Fruit fly (Drosophila melanogaster): ENCODE measurements around the gene CG32110.

The CG32110 gene

DNA sequence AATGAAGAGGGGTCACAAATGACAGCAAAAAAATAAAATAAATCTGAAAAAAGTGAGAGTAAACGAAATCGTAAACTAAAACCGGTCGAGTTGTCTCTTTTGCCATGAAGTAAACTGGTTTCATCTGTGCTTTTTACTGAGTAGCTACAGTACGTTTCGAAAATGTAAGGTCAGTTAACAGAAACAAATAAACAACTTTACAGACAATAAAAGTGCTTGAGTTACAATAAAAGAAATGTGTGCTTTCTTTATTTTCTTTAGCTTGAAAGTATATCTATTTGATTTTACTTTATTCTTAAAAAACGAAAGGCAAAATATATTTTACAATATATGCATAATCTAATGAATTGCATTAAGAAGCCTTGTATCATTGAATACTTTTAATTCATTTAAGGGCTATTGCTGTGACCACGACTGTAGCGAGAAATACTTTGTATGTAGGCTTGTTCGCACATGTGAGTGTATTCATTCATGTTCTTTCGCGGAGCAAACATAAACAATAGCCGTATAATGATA is 15.5 kb upstream of the CG32110 start (continued):
- TF ChIP-seq ttk (GFP tag; IDR thresholded peaks at IDR 0.05) (no peak), CG31365 (tag; optimal IDR thresholded peaks at IDR 0.05) (no peak), ERR (GFP tag; optimal IDR thresholded peaks at IDR 0.05) (no peak), Dp (GFP tag; optimal IDR thresholded peaks at IDR 0.05) (no peak), gsb-n (tag; optimal IDR thresholded peaks at IDR 0.05) (peak; percentile 40), CG12104 (GFP tag; optimal IDR thresholded peaks at IDR 0.05) (peak; percentile 17), hth (optimal IDR thresholded peaks at IDR 0.05) (no peak), ro (GFP tag; IDR thresholded peaks at IDR 0.05) (no peak), kay (GFP tag; optimal IDR thresholded peaks at IDR 0.05) (peak; percentile 8), emc (GFP tag; optimal IDR thresholded peaks at IDR 0.05) (no peak), Sry-δ (GFP tag; optimal IDR thresholded peaks at IDR 0.05) (no peak), Sox100B (GFP tag; optimal IDR thresholded peaks at IDR 0.05) (peak; percentile 74), unc-4 (GFP tag; IDR thresholded peaks at IDR 0.05; ENCODE audit: partially characterized antibody) (no peak), br (optimal IDR thresholded peaks at IDR 0.05) (no peak), Nf-YC (tag; optimal IDR thresholded peaks at IDR 0.05) (peak; percentile 63), C15 (GFP tag; IDR thresholded peaks at IDR 0.05) (no peak), bsh (GFP tag; optimal IDR thresholded peaks at IDR 0.05) (peak; percentile 58 to 69), Fer1 (GFP tag; optimal IDR thresholded peaks at IDR 0.05) (peak; percentile 74), HLH54F (GFP tag; optimal IDR thresholded peaks at IDR 0.05) (peak; percentile 30), phol (tag; optimal IDR thresholded peaks at IDR 0.05) (peak; percentile 72), NFAT (GFP tag; IDR thresholded peaks at IDR 0.05) (no peak), CG1647 (GFP tag; optimal IDR thresholded peaks at IDR 0.05) (no peak), cg (GFP tag; optimal IDR thresholded peaks at IDR 0.05) (no peak), Ets65A (GFP tag) (no peak), wor (GFP tag; IDR thresholded peaks at IDR 0.05) (0 out of 2 replicates have a peak, but pooled peaks have one; percentile 28), seq (GFP tag; IDR thresholded peaks at IDR 0.05) (no peak), en (GFP tag; optimal IDR thresholded peaks at IDR 0.05) (no peak), onecut (GFP tag; IDR thresholded peaks at IDR 0.05) (no peak), ara (GFP tag; IDR thresholded peaks at IDR 0.05) (no peak), bigmax (GFP tag; optimal IDR thresholded peaks at IDR 0.05) (no peak), dpn (GFP tag; optimal IDR thresholded peaks at IDR 0.05) (peak; percentile 49 to 55), CG14014 (GFP tag; IDR thresholded peaks at IDR 0.05) (0 out of 2 replicates have a peak, but pooled peaks have one; percentile 48), Opbp (GFP tag; IDR thresholded peaks at IDR 0.05; ENCODE audit: partially characterized antibody) (no peak), Ada2b (GFP tag; IDR thresholded peaks at IDR 0.05) (no peak; the same call in none of the 2 replicates), lab (GFP tag; optimal IDR thresholded peaks at IDR 0.05) (peak; percentile 66), Hmx (GFP tag; optimal IDR thresholded peaks at IDR 0.05) (peak; percentile 70), tap (tag; optimal IDR thresholded peaks at IDR 0.05) (peak; percentile 39), CG18764 (GFP tag; optimal IDR thresholded peaks at IDR 0.05) (no peak), fd3F (GFP tag; optimal IDR thresholded peaks at IDR 0.05) (peak; percentile 39), CG11456 (GFP tag; IDR thresholded peaks at IDR 0.05) (0 out of 3 replicates have a peak, but pooled peaks have one; percentile 44), Abd-B (GFP tag; optimal IDR thresholded peaks at IDR 0.05) (peak; percentile 29), sisA (GFP tag; IDR thresholded peaks at IDR 0.05) (no peak), toy (GFP tag; IDR thresholded peaks at IDR 0.05) (no peak), Bgb (GFP tag; IDR thresholded peaks at IDR 0.05; ENCODE audit: partially characterized antibody) (no peak), Bteb2 (GFP tag; optimal IDR thresholded peaks at IDR 0.05) (peak; percentile 40), Stat92E (GFP tag; optimal IDR thresholded peaks at IDR 0.05) (no peak), Myb (GFP tag; optimal IDR thresholded peaks at IDR 0.05) (no peak), CG10565 (GFP tag; optimal IDR thresholded peaks at IDR 0.05) (no peak), Xbp1 (GFP tag; optimal IDR thresholded peaks at IDR 0.05) (peak; percentile 17), ase (GFP tag; IDR thresholded peaks at IDR 0.05) (no peak), CG7786 (GFP tag; optimal IDR thresholded peaks at IDR 0.05) (peak; percentile 8), Rfx (GFP tag; IDR thresholded peaks at IDR 0.05) (peak; percentile 71)

All from whole organism, embryonic.